Worm (Caenorhabditis elegans) whole organism, L2 larva: Measurements from ENCODE around the gene srx-20.
A peak's percentile ranks its signal among the peaks of the same experiment; 100 is the strongest.

Source experiments
- C34F6.9 ChIP-seq: fragments of 150-350 bp; optimal IDR thresholded peaks from 2 replicates; lab custom pipeline; 2014; ENCODE audit warnings: missing biosample characterization, missing genetic modification characterization
- R02D3.7 ChIP-seq: fragments of 150-350 bp; optimal IDR thresholded peaks from 2 replicates; lab custom pipeline; 2014; ENCODE audit warnings: missing biosample characterization, missing genetic modification characterization
- ZK546.5 ChIP-seq: sonication (generic microtip); optimal IDR thresholded peaks from 2 replicates; lab custom pipeline; 2017; ENCODE audit warnings: missing biosample characterization, missing genetic modification characterization
- alr-1 ChIP-seq: fragments of 150-350 bp; optimal IDR thresholded peaks from 2 replicates; lab custom pipeline; 2014; ENCODE audit warnings: missing biosample characterization, missing genetic modification characterization
- ama-1 ChIP-seq: fragments of 150-350 bp; optimal IDR thresholded peaks from 2 replicates; lab custom pipeline; 2018; ENCODE audit warnings: inconsistent platforms
- blmp-1 ChIP-seq: sonication (generic microtip); optimal IDR thresholded peaks from 2 replicates; lab custom pipeline; 2017; ENCODE audit warnings: missing genetic modification characterization, mild to moderate bottlenecking, missing compliant biosample characterization, antibody characterized with exemption, moderate library complexity; ENCODE audit not compliant: insufficient read depth
- ceh-16 ChIP-seq: fragments of 150-350 bp; optimal IDR thresholded peaks from 2 replicates; lab custom pipeline; 2014; ENCODE audit warnings: missing biosample characterization, missing genetic modification characterization
- crh-2 ChIP-seq: sonication (generic microtip); optimal IDR thresholded peaks from 2 replicates; lab custom pipeline; 2017; ENCODE audit warnings: missing biosample characterization, missing genetic modification characterization
- dmd-4 ChIP-seq: sonication (generic microtip); optimal IDR thresholded peaks from 2 replicates; lab custom pipeline; 2017; ENCODE audit warnings: missing biosample characterization, missing genetic modification characterization
- egl-27 ChIP-seq: sonication (generic microtip); optimal IDR thresholded peaks from 3 replicates; lab custom pipeline; 2017; ENCODE audit warnings: missing biosample characterization, missing genetic modification reagents, missing genetic modification characterization
- elt-3 ChIP-seq: sonication (generic microtip); optimal IDR thresholded peaks from 2 replicates; lab custom pipeline; 2017; ENCODE audit warnings: missing biosample characterization, missing genetic modification characterization
- gmeb-1 ChIP-seq: fragments of 150-350 bp; optimal IDR thresholded peaks from 2 replicates; lab custom pipeline; 2014; ENCODE audit warnings: missing biosample characterization, missing genetic modification characterization
- lin-11 ChIP-seq: fragments of 150-350 bp; sonication (generic microtip); optimal IDR thresholded peaks from 2 replicates; lab custom pipeline; 2014; ENCODE audit warnings: missing biosample characterization, missing genetic modification characterization, inconsistent platforms, mixed read lengths
- lin-39 ChIP-seq: fragments of 150-350 bp; optimal IDR thresholded peaks from 2 replicates; lab custom pipeline; 2014; ENCODE audit warnings: missing biosample characterization, missing genetic modification reagents, missing genetic modification characterization
- lsy-2 ChIP-seq, 2 experiments: fragments of 150-350 bp in 1 of 2; sonication (generic microtip) in 1 of 2; optimal IDR thresholded peaks; 2 replicates each; lab custom pipeline; 2014 to 2017; ENCODE audit warnings: missing biosample characterization in 2 of 2, missing genetic modification characterization in 2 of 2
- mab-5 ChIP-seq: fragments of 150-350 bp; optimal IDR thresholded peaks from 2 replicates; lab custom pipeline; 2014; ENCODE audit warnings: missing biosample characterization, missing genetic modification characterization
- mbf-1 ChIP-seq: sonication (generic microtip); optimal IDR thresholded peaks from 2 replicates; lab custom pipeline; 2017; ENCODE audit warnings: missing biosample characterization, missing genetic modification characterization
- mdl-1 ChIP-seq, 2 experiments: fragments of 150-350 bp in 1 of 2; sonication (generic microtip) in 1 of 2; optimal IDR thresholded peaks; 2 replicates each; lab custom pipeline; 2017; ENCODE audit warnings: missing biosample characterization in 2 of 2, missing genetic modification characterization in 2 of 2
- nhr-10 ChIP-seq: sonication (generic microtip); optimal IDR thresholded peaks from 2 replicates; lab custom pipeline; 2017; ENCODE audit warnings: missing biosample characterization, missing genetic modification characterization
- nhr-21 ChIP-seq: fragments of 150-350 bp; optimal IDR thresholded peaks from 2 replicates; lab custom pipeline; 2014; ENCODE audit warnings: missing biosample characterization, missing genetic modification characterization
- nhr-23 ChIP-seq: fragments of 150-350 bp; optimal IDR thresholded peaks from 2 replicates; lab custom pipeline; 2014; ENCODE audit warnings: missing biosample characterization, missing genetic modification reagents, missing genetic modification characterization
- nhr-25 ChIP-seq: fragments of 150-350 bp; sonication (generic microtip); optimal IDR thresholded peaks from 3 replicates; lab custom pipeline; 2014; ENCODE audit warnings: missing biosample characterization, missing genetic modification characterization
- nhr-77 ChIP-seq: fragments of 150-350 bp; optimal IDR thresholded peaks from 2 replicates; lab custom pipeline; 2014; ENCODE audit warnings: missing biosample characterization, missing genetic modification characterization
- peb-1 ChIP-seq: fragments of 150-350 bp; optimal IDR thresholded peaks from 2 replicates; lab custom pipeline; 2014; ENCODE audit warnings: missing biosample characterization, missing genetic modification characterization
- sem-4 ChIP-seq: fragments of 150-350 bp; optimal IDR thresholded peaks from 2 replicates; lab custom pipeline; 2014; ENCODE audit warnings: missing biosample characterization, missing genetic modification reagents, missing genetic modification characterization
- skn-1 ChIP-seq: sonication (generic microtip); optimal IDR thresholded peaks from 2 replicates; lab custom pipeline; 2017; ENCODE audit warnings: missing biosample characterization, missing genetic modification characterization
- sma-9 ChIP-seq, 2 experiments: fragments of 150-350 bp in 1 of 2; sonication (generic microtip) in 1 of 2; optimal IDR thresholded peaks; 2 replicates each; lab custom pipeline; 2014 to 2016; ENCODE audit warnings: missing genetic modification characterization in 2 of 2, mild to moderate bottlenecking in 1 of 2, missing biosample characterization in 1 of 2, missing compliant biosample characterization in 1 of 2, missing genetic modification reagents in 1 of 2, moderate library complexity in 1 of 2
- snpc-4 ChIP-seq: fragments of 150-350 bp; optimal IDR thresholded peaks from 2 replicates; lab custom pipeline; 2014; ENCODE audit warnings: missing biosample characterization, missing genetic modification characterization
- unc-39 ChIP-seq: fragments of 150-350 bp; optimal IDR thresholded peaks from 2 replicates; lab custom pipeline; 2014; ENCODE audit warnings: missing biosample characterization, missing genetic modification characterization
- unc-55 ChIP-seq: fragments of 150-350 bp; sonication (generic microtip); optimal IDR thresholded peaks from 3 replicates; lab custom pipeline; 2014; ENCODE audit warnings: missing biosample characterization, missing genetic modification reagents, missing genetic modification characterization
- zag-1 ChIP-seq: fragments of 150-350 bp; optimal IDR thresholded peaks from 2 replicates; lab custom pipeline; 2014; ENCODE audit warnings: missing biosample characterization, missing genetic modification characterization
- ztf-1 ChIP-seq: fragments of 200-800 bp; sonication (Bioruptor generic); conservative IDR thresholded peaks from 2 replicates; pipeline ENCODE4 v1.3.6; 2022; ENCODE audit warnings: missing genetic modification characterization, missing compliant biosample characterization
- ztf-11 ChIP-seq: sonication (generic microtip); optimal IDR thresholded peaks from 2 replicates; lab custom pipeline; 2017; ENCODE audit warnings: missing biosample characterization, missing genetic modification characterization
- ztf-4 ChIP-seq: fragments of 150-350 bp; optimal IDR thresholded peaks from 2 replicates; lab custom pipeline; 2014; ENCODE audit warnings: missing biosample characterization, missing genetic modification characterization

The srx-20 gene

ce11 chrIV:6903575-6903974, 35.7 kb downstream of the srx-20 start, which contains the start of gene T22D1.5:
TSS of gene T22D1.5 (plus strand) at chrIV:6903950.
- TF ChIP-seq ztf-4 (tag; lab: Kevin White, UChicago) (no peak), peb-1 (tag; lab: Kevin White, UChicago) (no peak)

- TF ChIP-seq nhr-21 (tag; lab: Kevin White, UChicago) = no peak
- no peak for TF ChIP-seq ZK546.5 (tag; lab: Kevin White, UChicago)
- TF ChIP-seq nhr-77 (tag; lab: Kevin White, UChicago) = no peak
- no peak for TF ChIP-seq lin-11 (tag; lab: Kevin White, UChicago)
- no peak for TF ChIP-seq mab-5 (tag; lab: Kevin White, UChicago)
- no peak for TF ChIP-seq unc-55
- no peak for TF ChIP-seq lsy-2 (tag; optimal IDR thresholded peaks at IDR 0.05; lab: Kevin White, UChicago)
- no peak for TF ChIP-seq elt-3 (tag; lab: Kevin White, UChicago)
- TF ChIP-seq lin-39 (tag; lab: Kevin White, UChicago) = no peak
- TF ChIP-seq egl-27 (tag; lab: Kevin White, UChicago) = no peak
- TF ChIP-seq dmd-4 (tag; lab: Kevin White, UChicago) = no peak
- no peak for TF ChIP-seq nhr-25
- no peak for TF ChIP-seq zag-1
- no peak for TF ChIP-seq peb-1 (tag; lab: Kevin White, UChicago)
- no peak for TF ChIP-seq ztf-4 (tag; lab: Kevin White, UChicago)
- TF ChIP-seq alr-1 = no peak
- TF ChIP-seq nhr-10 (tag; lab: Kevin White, UChicago) = no peak
- TF ChIP-seq, all 48 proteins: peak for 0
These were observed 36.7 kb downstream of the srx-20 start for ce11 chrIV:6904606-6905005.

- no peak for TF ChIP-seq gmeb-1 (tag; lab: Kevin White, UChicago)
- no peak for TF ChIP-seq alr-1
- TF ChIP-seq lsy-2 (tag; optimal IDR thresholded peaks at IDR 0.05; lab: Kevin White, UChicago) = no peak
- no peak for TF ChIP-seq unc-39 (tag; lab: Kevin White, UChicago)
- no peak for TF ChIP-seq mdl-1 (tag; optimal IDR thresholded peaks at IDR 0.05; lab: Kevin White, UChicago)
- TF ChIP-seq ztf-1 (GFP tag; lab: Robert Waterston, UW) = no peak
- no peak for TF ChIP-seq ama-1 (lab: Kevin White, UChicago)
- no peak for TF ChIP-seq C34F6.9 (tag; lab: Kevin White, UChicago)
- no peak for TF ChIP-seq ztf-11 (tag; lab: Kevin White, UChicago)
- no peak for TF ChIP-seq lin-11 (tag; lab: Kevin White, UChicago)
- no peak for TF ChIP-seq skn-1
- TF ChIP-seq lin-39 (tag; lab: Kevin White, UChicago) = no peak
These were observed 37.5 kb downstream of the srx-20 start for ce11 chrIV:6905428-6905827.

- TF ChIP-seq ztf-4 (tag; lab: Kevin White, UChicago) (no peak), nhr-25 (peak; percentile 62), nhr-21 (tag; lab: Kevin White, UChicago) (peak; percentile 2), lsy-2 (tag; optimal IDR thresholded peaks at IDR 0.05; lab: Kevin White, UChicago) (no peak), alr-1 (no peak)
These were observed 38.1 kb downstream of the srx-20 start, which contains the start of the genes T22D1.17 and T22D1.8 for ce11 chrIV:6905947-6906489. TSS of gene T22D1.17 (plus strand) at chrIV:6905997. TSS of gene T22D1.8 (minus strand) at chrIV:6906348.

ce11 chrIV:6907487-6907886, 39.6 kb downstream of the srx-20 start:
- no peak for TF ChIP-seq lin-11 (tag; lab: Kevin White, UChicago)
- no peak for TF ChIP-seq nhr-25
- no peak for TF ChIP-seq unc-55
- no peak for TF ChIP-seq sem-4 (tag; lab: Kevin White, UChicago)
- no peak for TF ChIP-seq crh-2
- TF ChIP-seq mbf-1 (tag; lab: Kevin White, UChicago) = no peak
- no peak for TF ChIP-seq sma-9 (GFP tag; optimal IDR thresholded peaks at IDR 0.05; lab: Kevin White, UChicago)
- no peak for TF ChIP-seq sma-9 (tag; optimal IDR thresholded peaks at IDR 0.05; lab: Kevin White, UChicago)
- no peak for TF ChIP-seq zag-1
- TF ChIP-seq R02D3.7 (tag; lab: Kevin White, UChicago) = no peak
- no peak for TF ChIP-seq snpc-4
- TF ChIP-seq mdl-1 (tag; optimal IDR thresholded peaks at IDR 0.05; lab: Kevin White, UChicago) = no peak
- no peak for TF ChIP-seq blmp-1
- TF ChIP-seq ceh-16 (tag; lab: Kevin White, UChicago) = no peak
- no peak for TF ChIP-seq nhr-23 (tag; lab: Kevin White, UChicago)
- TF ChIP-seq ztf-4 (tag; lab: Kevin White, UChicago) = no peak
- TF ChIP-seq, all 48 proteins: peak for 0
